Fruit fly (Drosophila melanogaster): ENCODE results near the gene CG1824.

The CG1824 gene

dm6 chrX:12583870-12584390, 11.5 kb downstream of the CG1824 start:
- no peak for TF ChIP-seq tai (GFP tag; optimal IDR thresholded peaks at IDR 0.05)
- no peak for TF ChIP-seq fru (GFP tag; optimal IDR thresholded peaks at IDR 0.05)
- TF ChIP-seq Hnf4 (GFP tag; optimal IDR thresholded peaks at IDR 0.05), result no peak
- TF ChIP-seq jim (GFP tag; optimal IDR thresholded peaks at IDR 0.05), result no peak
- no peak for TF ChIP-seq Hr83 (GFP tag; optimal IDR thresholded peaks at IDR 0.05; ENCODE audit: poor library complexity, severe bottlenecking)
- no peak for TF ChIP-seq OdsH (GFP tag; optimal IDR thresholded peaks at IDR 0.05)
- TF ChIP-seq Dfd (GFP tag; optimal IDR thresholded peaks at IDR 0.05), result no peak

dm6 chrX:12582984-12583869, 12.2 kb downstream of the CG1824 start, which contains the start of gene Pits:
Pits (minus strand) TSS chrX:12583193.
- no peak for TF ChIP-seq dsf (GFP tag; optimal IDR thresholded peaks at IDR 0.05; ENCODE audit: borderline replicate concordance)
- TF ChIP-seq fru (GFP tag; optimal IDR thresholded peaks at IDR 0.05), result peak; percentile 26
- no peak for TF ChIP-seq tai (GFP tag; optimal IDR thresholded peaks at IDR 0.05)
- no peak for TF ChIP-seq pan (optimal IDR thresholded peaks at IDR 0.05)
- TF ChIP-seq rgr (GFP tag; optimal IDR thresholded peaks at IDR 0.05), result peak; percentile 49
- TF ChIP-seq Hnf4 (GFP tag; optimal IDR thresholded peaks at IDR 0.05), result peak; percentile 44
- TF ChIP-seq Rel (GFP tag; optimal IDR thresholded peaks at IDR 0.05), result no peak
- peak; percentile 65 for TF ChIP-seq Rel (tag; optimal IDR thresholded peaks at IDR 0.05)
- TF ChIP-seq N (GFP tag; optimal IDR thresholded peaks at IDR 0.05), result no peak
- no peak for TF ChIP-seq Mio (GFP tag; optimal IDR thresholded peaks at IDR 0.05)
- TF ChIP-seq HLH106 (tag; optimal IDR thresholded peaks at IDR 0.05), result peak; percentile 54
- TF ChIP-seq h (GFP tag; optimal IDR thresholded peaks at IDR 0.05), result peak; percentile 95
- TF ChIP-seq lola (GFP tag; optimal IDR thresholded peaks at IDR 0.05), result no peak
- TF ChIP-seq dl (GFP tag; optimal IDR thresholded peaks at IDR 0.05; ENCODE audit: insufficient read depth in 1 of 2, partially characterized antibody in 2 of 2), result peak; percentile 7 to 10
- TF ChIP-seq dmrt93B (GFP tag; optimal IDR thresholded peaks at IDR 0.05), result peak; percentile 1
- no peak for TF ChIP-seq sv (GFP tag; optimal IDR thresholded peaks at IDR 0.05)
- TF ChIP-seq Myc (optimal IDR thresholded peaks at IDR 0.05), result peak; percentile 31
- peak; percentile 26 for TF ChIP-seq sage (GFP tag; optimal IDR thresholded peaks at IDR 0.05)
- TF ChIP-seq Jra (GFP tag; optimal IDR thresholded peaks at IDR 0.05), result peak; percentile 16
- no peak for TF ChIP-seq Dfd (GFP tag; optimal IDR thresholded peaks at IDR 0.05)
- no peak for TF ChIP-seq ey (GFP tag; optimal IDR thresholded peaks at IDR 0.05)
- TF ChIP-seq CrebA (GFP tag; optimal IDR thresholded peaks at IDR 0.05; ENCODE audit: borderline replicate concordance), result no peak
- TF ChIP-seq Vsx2 (GFP tag; optimal IDR thresholded peaks at IDR 0.05; ENCODE audit: partially characterized antibody), result no peak
- peak; percentile 54 for TF ChIP-seq Sp1 (GFP tag; optimal IDR thresholded peaks at IDR 0.05)
- TF ChIP-seq psq (GFP tag; optimal IDR thresholded peaks at IDR 0.05), result peak; percentile 68
- peak; percentile 81 for TF ChIP-seq Hr83 (GFP tag; optimal IDR thresholded peaks at IDR 0.05; ENCODE audit: poor library complexity, severe bottlenecking)
- no peak for TF ChIP-seq usp (GFP tag; optimal IDR thresholded peaks at IDR 0.05)
- TF ChIP-seq Dif (GFP tag; optimal IDR thresholded peaks at IDR 0.05; ENCODE audit: partially characterized antibody), result peak; percentile 58
- TF ChIP-seq GATAd (GFP tag; optimal IDR thresholded peaks at IDR 0.05), result no peak
- no peak for TF ChIP-seq CG9705 (GFP tag; optimal IDR thresholded peaks at IDR 0.05)
- TF ChIP-seq CG32264 (GFP tag; optimal IDR thresholded peaks at IDR 0.05), result no peak
- no peak for TF ChIP-seq Hr78 (GFP tag; optimal IDR thresholded peaks at IDR 0.05)
- peak in 1 of 2 experiments; percentile 41 for TF ChIP-seq foxo (GFP tag; optimal IDR thresholded peaks at IDR 0.05)
- TF ChIP-seq br (GFP tag; optimal IDR thresholded peaks at IDR 0.05), result peak; percentile 24
- peak; percentile 21 for TF ChIP-seq OdsH (GFP tag; optimal IDR thresholded peaks at IDR 0.05)
- no peak for TF ChIP-seq Abd-B (GFP tag; optimal IDR thresholded peaks at IDR 0.05)
- peak; percentile 63 for TF ChIP-seq jim (GFP tag; optimal IDR thresholded peaks at IDR 0.05)
- TF ChIP-seq woc (GFP tag; optimal IDR thresholded peaks at IDR 0.05), result peak; percentile 14
- TF ChIP-seq brk (GFP tag; optimal IDR thresholded peaks at IDR 0.05), result peak; percentile 36

All from whole organism, wandering third instar larva.